Fruit fly (Drosophila melanogaster) whole organism, pupa: ENCODE results near the gene mnb.

Experiments used
- CG10348 ChIP-seq: fragments of 200-800 bp; sonication (Bioruptor generic); IDR thresholded peaks from 2 replicates; pipeline ENCODE4 v1.3.6; 2022; ENCODE audit warnings: missing biosample characterization, missing genetic modification characterization
- CG12605 ChIP-seq: fragments of 200-800 bp; sonication (Bioruptor generic); IDR thresholded peaks from 2 replicates; pipeline ENCODE4 v1.3.6; 2022; ENCODE audit warnings: missing biosample characterization, missing genetic modification characterization
- CG13204 ChIP-seq: fragments of 200-800 bp; sonication (Bioruptor generic); optimal IDR thresholded peaks from 2 replicates; lab custom pipeline; 2018; ENCODE audit warnings: missing biosample characterization, mild to moderate bottlenecking, missing genetic modification characterization, moderate library complexity
- CG14655 ChIP-seq: fragments of 200-800 bp; sonication (Bioruptor generic); optimal IDR thresholded peaks from 3 replicates; lab custom pipeline; 2017; ENCODE audit warnings: mild to moderate bottlenecking, missing biosample characterization, missing genetic modification reagents, missing genetic modification characterization
- CG15710 ChIP-seq: fragments of 200-800 bp; sonication (Bioruptor generic); optimal IDR thresholded peaks from 2 replicates; lab custom pipeline; 2018; ENCODE audit warnings: missing biosample characterization, mild to moderate bottlenecking, missing genetic modification characterization, moderate library complexity
- CG17806 ChIP-seq: fragments of 200-800 bp; sonication (Bioruptor generic); optimal IDR thresholded peaks from 2 replicates; lab custom pipeline; 2018; ENCODE audit warnings: missing biosample characterization, mild to moderate bottlenecking, missing genetic modification characterization, moderate library complexity
- CG32121 ChIP-seq: fragments of 200-800 bp; sonication (Bioruptor generic); IDR thresholded peaks from 2 replicates; pipeline ENCODE4 v1.3.6; 2022; ENCODE audit warnings: missing biosample characterization, missing genetic modification characterization
- CG34367 ChIP-seq: fragments of 200-800 bp; sonication (Bioruptor generic); optimal IDR thresholded peaks from 2 replicates; lab custom pipeline; 2018; ENCODE audit warnings: missing biosample characterization, mild to moderate bottlenecking, missing genetic modification characterization
- CG4496 ChIP-seq: fragments of 200-800 bp; sonication (Bioruptor generic); IDR thresholded peaks from 3 replicates; pipeline ENCODE4 v1.3.6; 2022; ENCODE audit warnings: missing biosample characterization, missing genetic modification characterization
- CG8159 ChIP-seq: fragments of 200-800 bp; sonication (Bioruptor generic); optimal IDR thresholded peaks from 3 replicates; lab custom pipeline; 2018; ENCODE audit warnings: missing biosample characterization, mild to moderate bottlenecking, missing genetic modification characterization, moderate library complexity
- CG8301 ChIP-seq: fragments of 200-800 bp; sonication (Bioruptor generic); optimal IDR thresholded peaks from 2 replicates; lab custom pipeline; 2018; ENCODE audit warnings: missing biosample characterization, mild to moderate bottlenecking, missing genetic modification characterization
- CG9948 ChIP-seq: fragments of 200-800 bp; sonication (Bioruptor generic); optimal IDR thresholded peaks from 2 replicates; lab custom pipeline; 2018; ENCODE audit warnings: missing biosample characterization, mild to moderate bottlenecking, missing genetic modification characterization, moderate library complexity
- D1 ChIP-seq: fragments of 200-800 bp; sonication (Bioruptor generic); optimal IDR thresholded peaks from 2 replicates; lab custom pipeline; 2018; ENCODE audit warnings: missing biosample characterization, mild to moderate bottlenecking, missing genetic modification characterization, moderate library complexity
- EcR ChIP-seq: fragments of 200-800 bp; sonication (Bioruptor generic); optimal IDR thresholded peaks from 3 replicates; lab custom pipeline; 2019; ENCODE audit warnings: missing biosample characterization, missing genetic modification characterization, mild to moderate bottlenecking, moderate library complexity, missing genetic modification reagents
- Ets98B ChIP-seq: fragments of 200-800 bp; sonication (Bioruptor generic); IDR thresholded peaks from 2 replicates; pipeline ENCODE4 v1.3.6; 2022; ENCODE audit warnings: missing biosample characterization, missing genetic modification characterization
- Pif1A ChIP-seq: fragments of 200-800 bp; sonication (Bioruptor generic); optimal IDR thresholded peaks from 3 replicates; lab custom pipeline; 2016; ENCODE audit warnings: missing biosample characterization, missing genetic modification characterization
- Pif1B ChIP-seq: fragments of 200-800 bp; sonication (Bioruptor generic); optimal IDR thresholded peaks from 3 replicates; lab custom pipeline; 2016; ENCODE audit warnings: missing biosample characterization, missing genetic modification characterization
- Snoo ChIP-seq: fragments of 200-800 bp; sonication (Bioruptor generic); optimal IDR thresholded peaks from 3 replicates; lab custom pipeline; 2017; ENCODE audit warnings: missing biosample characterization, mild to moderate bottlenecking, missing genetic modification characterization, inconsistent platforms
- fd96Ca ChIP-seq: fragments of 200-800 bp; sonication (Bioruptor generic); IDR thresholded peaks from 3 replicates; pipeline ENCODE4 v1.3.6; 2022; ENCODE audit warnings: missing biosample characterization, missing genetic modification characterization
- gl ChIP-seq: fragments of 200-800 bp; sonication (Bioruptor generic); optimal IDR thresholded peaks from 2 replicates; lab custom pipeline; 2018; ENCODE audit warnings: missing biosample characterization, mild to moderate bottlenecking, missing genetic modification characterization
- rn ChIP-seq: fragments of 200-800 bp; sonication (Bioruptor generic); IDR thresholded peaks from 2 replicates; pipeline ENCODE4 v1.3.6; 2022; ENCODE audit warnings: missing biosample characterization, missing genetic modification characterization

Gene mnb

DNA sequence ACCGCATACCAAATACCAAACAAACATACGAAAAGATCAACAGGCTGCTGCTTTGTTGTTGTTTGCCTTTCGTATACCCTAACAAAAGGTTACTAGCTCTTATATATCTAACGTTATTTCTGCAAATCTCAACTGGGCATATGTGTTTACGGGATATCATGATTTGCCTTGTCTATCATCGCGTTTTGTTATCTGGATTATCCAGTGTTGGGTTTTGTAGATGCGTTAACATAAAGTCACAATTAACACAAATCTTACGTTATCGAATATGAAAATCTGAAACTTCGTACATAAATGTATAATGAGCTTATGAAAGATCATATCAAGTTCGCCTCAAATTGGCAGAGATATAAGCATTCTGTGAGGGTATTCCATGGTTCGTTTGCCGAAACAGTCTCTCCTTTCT, 56.8 kb downstream of the mnb start:
- TF ChIP-seq CG34367 (peak; percentile 32), EcR (GFP tag; lab: Kevin White, UChicago) (no peak), CG8301 (tag; lab: Kevin White, UChicago) (peak; percentile 52), Snoo (peak; percentile 11), gl (no peak), CG14655 (peak; percentile 65), CG13204 (GFP tag; lab: Kevin White, UChicago) (no peak), CG17806 (tag; lab: Kevin White, UChicago) (peak; percentile 9), CG15710 (tag; lab: Kevin White, UChicago) (peak; percentile 54), CG12605 (GFP tag; lab: Robert Waterston, UW) (no peak), Pif1B (peak; percentile 58), Pif1A (GFP tag; lab: Kevin White, UChicago) (peak; percentile 40), fd96Ca (GFP tag; lab: Robert Waterston, UW) (no peak), CG9948 (tag; lab: Kevin White, UChicago) (peak; percentile 53), CG8159 (tag; lab: Kevin White, UChicago) (peak; percentile 69)

DNA sequence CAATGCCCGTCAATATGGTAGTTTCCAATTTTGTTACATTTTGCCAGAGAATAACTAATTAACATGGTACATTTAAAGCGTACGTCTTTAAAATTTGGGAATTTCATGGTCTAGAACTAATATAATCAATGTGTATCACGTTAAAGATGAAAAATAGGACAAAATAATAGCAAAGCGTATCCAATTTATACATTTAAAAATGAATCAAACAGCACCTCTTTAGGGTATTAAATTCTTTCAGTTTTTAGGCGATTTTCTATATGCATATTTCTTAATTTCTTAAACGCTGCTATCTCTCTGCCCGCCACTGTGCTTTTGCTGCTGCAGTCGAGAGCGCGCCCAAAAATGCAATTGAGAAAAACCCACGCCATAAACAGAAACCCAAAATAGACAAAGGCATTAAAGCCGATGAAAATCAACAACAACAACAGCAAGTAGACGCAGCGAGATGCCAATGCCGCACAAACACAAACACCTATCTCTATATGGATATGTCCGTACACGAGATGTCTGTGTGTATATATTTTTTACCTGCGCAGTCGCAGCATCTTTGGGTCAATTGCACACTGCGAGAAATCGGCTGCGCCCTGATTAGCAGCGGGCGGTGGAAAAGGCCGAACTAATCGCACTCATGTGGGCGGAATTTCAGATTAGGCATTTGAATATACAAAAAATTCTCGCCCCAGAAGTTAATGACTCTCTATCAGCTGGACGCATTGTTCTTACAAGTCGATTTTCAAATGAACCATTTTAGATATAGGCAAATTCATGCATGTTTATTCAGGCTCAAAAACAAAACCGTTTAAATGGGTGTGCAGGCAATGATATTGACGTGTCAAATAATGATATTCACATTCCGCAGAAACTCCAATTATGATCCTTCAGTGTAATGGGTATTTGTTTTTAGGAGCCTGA, 57.7 kb downstream of the mnb start:
- peak; percentile 34 for TF ChIP-seq Pif1A (GFP tag; lab: Kevin White, UChicago)
- 0 out of 2 replicates have a peak, but pooled peaks have one; percentile 22 for TF ChIP-seq rn
- TF ChIP-seq Ets98B = peak; percentile 5; the same call in 1 of the 2 replicates
- peak; percentile 70 for TF ChIP-seq D1 (tag; lab: Kevin White, UChicago)
- peak; percentile 65 for TF ChIP-seq CG9948 (tag; lab: Kevin White, UChicago)
- peak; percentile 61 for TF ChIP-seq CG17806 (tag; lab: Kevin White, UChicago)
- TF ChIP-seq CG8301 (tag; lab: Kevin White, UChicago) = peak; percentile 77
- no peak; the same call in 2 of the 3 replicates for TF ChIP-seq fd96Ca (GFP tag; lab: Robert Waterston, UW)
- peak; percentile 78 for TF ChIP-seq CG8159 (tag; lab: Kevin White, UChicago)
- peak; percentile 65 for TF ChIP-seq CG4496 (GFP tag; lab: Robert Waterston, UW)
- peak; percentile 63 for TF ChIP-seq CG15710 (tag; lab: Kevin White, UChicago)
- no peak for TF ChIP-seq EcR (GFP tag; lab: Kevin White, UChicago)
- TF ChIP-seq CG14655 = peak; percentile 53
- peak; percentile 57 for TF ChIP-seq CG34367
- no peak for TF ChIP-seq gl
- peak; percentile 4 for TF ChIP-seq Snoo
- TF ChIP-seq CG13204 (GFP tag; lab: Kevin White, UChicago) = no peak
- 0 out of 2 replicates have a peak, but pooled peaks have one; percentile 8 for TF ChIP-seq CG12605 (GFP tag; lab: Robert Waterston, UW)
- TF ChIP-seq Pif1B = peak; percentile 19
- TF ChIP-seq CG10348 = peak; percentile 29; the same call in 1 of the 2 replicates
- peak; percentile 48 for TF ChIP-seq CG32121
- TF ChIP-seq, all 21 proteins: peak for 17

DNA sequence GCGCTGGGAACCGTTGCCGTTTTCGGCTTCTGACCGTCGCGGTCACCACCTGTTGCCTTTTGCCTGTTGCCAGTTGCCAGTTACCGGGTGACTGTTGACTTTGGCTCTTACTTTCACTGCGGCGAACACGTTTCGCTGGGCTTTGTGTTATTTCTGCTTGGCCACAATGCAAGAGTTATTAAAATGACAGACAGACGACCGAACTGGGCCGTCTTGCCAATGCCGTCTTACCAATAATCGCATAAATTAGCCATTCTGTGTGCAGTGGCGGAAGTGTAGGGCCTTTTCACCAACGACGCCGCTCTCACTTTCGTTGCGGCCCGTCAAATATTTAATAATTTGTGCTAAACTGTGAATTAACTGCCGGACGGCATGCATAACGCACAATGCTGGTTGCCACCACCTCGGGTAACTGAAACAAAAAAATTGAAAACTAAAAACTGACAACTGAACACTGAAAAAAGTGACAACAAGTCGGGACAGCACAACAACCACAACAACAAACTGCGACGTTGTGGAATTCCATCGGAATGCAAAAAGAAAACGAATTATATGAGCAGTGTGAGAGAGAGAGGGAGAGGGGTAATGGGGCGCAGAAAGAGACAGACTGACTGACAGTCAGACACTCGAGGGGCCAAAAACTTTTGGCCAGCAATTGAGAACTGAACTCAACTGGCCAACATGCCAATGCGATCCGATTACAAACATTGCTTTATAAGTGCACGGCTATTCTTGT, 58.6 kb downstream of the mnb start:
- no peak for TF ChIP-seq CG32121
- TF ChIP-seq CG17806 (tag; lab: Kevin White, UChicago) = no peak
- no peak for TF ChIP-seq CG8159 (tag; lab: Kevin White, UChicago)
- no peak for TF ChIP-seq CG8301 (tag; lab: Kevin White, UChicago)
- TF ChIP-seq CG4496 (GFP tag; lab: Robert Waterston, UW) = no peak
- no peak for TF ChIP-seq CG34367
- no peak for TF ChIP-seq Pif1A (GFP tag; lab: Kevin White, UChicago)
- TF ChIP-seq EcR (GFP tag; lab: Kevin White, UChicago) = no peak
- no peak for TF ChIP-seq gl
- TF ChIP-seq rn = no peak
- TF ChIP-seq, all 21 proteins: peak for 0

DNA sequence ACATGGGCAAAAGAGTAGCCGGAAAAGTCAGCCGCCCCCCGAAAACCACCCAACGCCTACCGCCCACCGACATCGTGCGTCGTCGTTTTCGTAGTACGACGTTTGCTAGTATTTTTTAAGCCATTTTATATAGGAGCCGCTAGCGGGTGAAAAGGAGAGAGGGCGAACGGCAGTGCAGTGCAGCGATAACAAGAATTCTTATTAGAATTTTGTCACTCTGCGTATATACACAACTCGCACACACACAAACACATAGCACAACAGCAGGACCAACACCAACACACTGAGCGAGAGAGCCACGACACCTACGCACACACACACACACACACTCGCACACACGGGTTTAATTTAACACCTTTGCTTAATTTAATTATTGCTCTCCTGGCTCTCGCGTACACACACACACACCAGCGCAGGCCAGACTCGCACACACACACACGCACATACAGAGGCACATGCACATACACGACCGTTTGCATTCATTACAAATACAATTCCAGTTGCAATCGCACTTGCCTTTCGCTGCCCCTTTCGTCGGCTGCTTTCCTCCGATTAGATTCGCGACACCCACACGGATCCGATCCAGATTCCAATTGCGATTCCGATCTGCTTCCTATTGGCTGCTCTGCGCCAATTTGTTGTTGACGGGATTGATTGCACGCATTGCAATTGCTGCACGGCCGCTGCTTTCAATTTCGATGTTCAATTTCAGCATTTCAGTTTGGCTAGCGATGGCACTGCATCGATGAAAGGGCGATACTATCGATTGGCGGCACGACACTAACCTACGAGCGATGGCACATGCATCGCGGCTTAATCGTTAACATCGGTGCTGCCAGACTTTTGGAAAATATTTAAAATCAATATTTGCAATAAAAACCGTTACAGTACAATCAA, 60.0 kb downstream of the mnb start, which contains the start of gene Socs16D:
Gene Socs16D (minus strand): TSS at position 758 of the 897 bp plus-strand sequence.
- TF ChIP-seq Pif1B (peak; percentile 51), CG9948 (tag; lab: Kevin White, UChicago) (no peak), CG34367 (no peak), Ets98B (peak; percentile 6; the same call in 1 of the 2 replicates), CG8301 (tag; lab: Kevin White, UChicago) (peak; percentile 7), Pif1A (GFP tag; lab: Kevin White, UChicago) (no peak), gl (no peak), CG4496 (GFP tag; lab: Robert Waterston, UW) (peak; percentile 27; the same call in 2 of the 3 replicates), EcR (GFP tag; lab: Kevin White, UChicago) (peak; percentile 20), CG17806 (tag; lab: Kevin White, UChicago) (no peak), Snoo (peak; percentile 43), CG13204 (GFP tag; lab: Kevin White, UChicago) (peak; percentile 18)
